Worm (Caenorhabditis elegans): ENCODE results near the gene gsto-1.

Gene gsto-1

ce11 chrIII:7973968-7974607 lies 27.3 kb upstream of the gsto-1 start (continued):
- TF ChIP-seq nhr-90 (tag; optimal IDR thresholded peaks at IDR 0.05; ENCODE audit: poor library complexity): no peak
- peak; percentile 68 for TF ChIP-seq nhr-20 (tag; optimal IDR thresholded peaks at IDR 0.05)
- TF ChIP-seq unc-62 (GFP tag; optimal IDR thresholded peaks at IDR 0.05): no peak
- TF ChIP-seq ceh-90 (tag; optimal IDR thresholded peaks at IDR 0.05): no peak
- no peak for TF ChIP-seq efl-1 (optimal IDR thresholded peaks at IDR 0.05)
- TF ChIP-seq efl-1 (GFP tag; optimal IDR thresholded peaks at IDR 0.05 in 1 of 2): peak in 1 of 2 experiments; percentile 82
- TF ChIP-seq tlp-1 (tag; optimal IDR thresholded peaks at IDR 0.05): no peak
- TF ChIP-seq unc-130 (tag; optimal IDR thresholded peaks at IDR 0.05): no peak
- no peak for TF ChIP-seq unc-98 (GFP tag; IDR thresholded peaks at IDR 0.05)
- TF ChIP-seq ceh-63 (GFP tag; optimal IDR thresholded peaks at IDR 0.05): no peak
- no peak for TF ChIP-seq ceh-82 (tag; optimal IDR thresholded peaks at IDR 0.05)
- peak in 1 of 2 experiments; percentile 3 for TF ChIP-seq mdl-1 (tag; optimal IDR thresholded peaks at IDR 0.05)
- TF ChIP-seq sptf-1 (tag; optimal IDR thresholded peaks at IDR 0.05): no peak
- TF ChIP-seq hlh-4 (tag; optimal IDR thresholded peaks at IDR 0.05): no peak
- TF ChIP-seq aly-2 (tag; optimal IDR thresholded peaks at IDR 0.05): no peak
- TF ChIP-seq C16A3.4 (tag; optimal IDR thresholded peaks at IDR 0.05): peak; percentile 16
- TF ChIP-seq egl-27 (tag; optimal IDR thresholded peaks at IDR 0.05): no peak
- peak; percentile 58 for TF ChIP-seq blmp-1 (tag; optimal IDR thresholded peaks at IDR 0.05)
- TF ChIP-seq dpl-1 (GFP tag; optimal IDR thresholded peaks at IDR 0.05): peak in 2 of 3 experiments; percentile 13 to 19
- no peak for TF ChIP-seq unc-86 (tag; optimal IDR thresholded peaks at IDR 0.05)
- no peak for TF ChIP-seq pax-3 (tag; optimal IDR thresholded peaks at IDR 0.05)
- peak; percentile 69 for TF ChIP-seq nhr-19 (GFP tag; conservative IDR thresholded peaks at IDR 0.05)
- no peak for TF ChIP-seq zag-1 (tag; optimal IDR thresholded peaks at IDR 0.05)
- no peak for TF ChIP-seq ztf-11 (tag; optimal IDR thresholded peaks at IDR 0.05)
- no peak for TF ChIP-seq nhr-77 (tag; optimal IDR thresholded peaks at IDR 0.05)
- TF ChIP-seq xbp-1 (tag; optimal IDR thresholded peaks at IDR 0.05): peak; percentile 4
- no peak for TF ChIP-seq pqm-1 (tag; optimal IDR thresholded peaks at IDR 0.05)
- no peak for TF ChIP-seq nhr-84 (tag; optimal IDR thresholded peaks at IDR 0.05)
- TF ChIP-seq lin-39 (tag; optimal IDR thresholded peaks at IDR 0.05): no peak
- no peak for TF ChIP-seq ces-1 (GFP tag; optimal IDR thresholded peaks at IDR 0.05)
- TF ChIP-seq nhr-71 (tag; optimal IDR thresholded peaks at IDR 0.05): peak; percentile 56
- TF ChIP-seq dsc-1 (tag; optimal IDR thresholded peaks at IDR 0.05): no peak
- TF ChIP-seq lsy-2 (tag; optimal IDR thresholded peaks at IDR 0.05): peak in 1 of 2 experiments; percentile 19
- TF ChIP-seq fos-1 (tag; optimal IDR thresholded peaks at IDR 0.05): no peak
- peak; percentile 57 for TF ChIP-seq lin-14 (GFP tag; optimal IDR thresholded peaks at IDR 0.05)
- no peak for TF ChIP-seq C04F5.9 (tag; optimal IDR thresholded peaks at IDR 0.05)
- peak; percentile 34 for TF ChIP-seq ztf-4 (tag; optimal IDR thresholded peaks at IDR 0.05)
- TF ChIP-seq hpl-2 (GFP tag; optimal IDR thresholded peaks at IDR 0.05): no peak
- peak; percentile 70 for TF ChIP-seq nhr-85 (tag)
- no peak for TF ChIP-seq nhr-28 (tag; optimal IDR thresholded peaks at IDR 0.05)
- TF ChIP-seq hlh-17 (GFP tag; optimal IDR thresholded peaks at IDR 0.05; ENCODE audit: borderline replicate concordance): no peak
- no peak for TF ChIP-seq zip-4 (GFP tag; optimal IDR thresholded peaks at IDR 0.05)
- no peak for TF ChIP-seq C34B4.2 (tag; optimal IDR thresholded peaks at IDR 0.05)
- no peak for TF ChIP-seq snpc-4 (tag; optimal IDR thresholded peaks at IDR 0.05)
- TF ChIP-seq skn-1 (tag; optimal IDR thresholded peaks at IDR 0.05): no peak
- no peak for TF ChIP-seq F16B12.6 (tag; optimal IDR thresholded peaks at IDR 0.05)
- no peak for TF ChIP-seq mab-9 (GFP tag; IDR thresholded peaks at IDR 0.05)
- TF ChIP-seq rnt-1 (tag; optimal IDR thresholded peaks at IDR 0.05): no peak
- no peak for TF ChIP-seq sox-4 (tag; optimal IDR thresholded peaks at IDR 0.05)
- TF ChIP-seq fkh-4 (tag; optimal IDR thresholded peaks at IDR 0.05; ENCODE audit: borderline replicate concordance): no peak
- TF ChIP-seq lin-35 (GFP tag; optimal IDR thresholded peaks at IDR 0.05): peak in 1 of 2 experiments; percentile 39
- TF ChIP-seq lin-15B (tag; optimal IDR thresholded peaks at IDR 0.05): no peak
- peak in 3 of 6 experiments; percentile 8 to 40 (median 8) for TF ChIP-seq elt-3 (tag; optimal IDR thresholded peaks at IDR 0.05)
